Fruit fly (Drosophila melanogaster) whole organism, embryonic: ENCODE data around the gene Eip75B.

Experiments
- Blimp-1 ChIP-seq: fragments of 200-800 bp; sonication (Bioruptor generic); optimal IDR thresholded peaks from 3 replicates; lab custom pipeline; 2018; ENCODE audit warnings: missing biosample characterization, missing genetic modification characterization, mild to moderate bottlenecking, moderate library complexity, missing genetic modification reagents
- CG11247 ChIP-seq: fragments of 200-800 bp; sonication (Bioruptor generic); IDR thresholded peaks from 2 replicates; pipeline ENCODE4 v1.3.6; 2022; ENCODE audit warnings: missing biosample characterization, missing genetic modification characterization
- CG13894 ChIP-seq: fragments of 200-800 bp; sonication (Bioruptor generic); optimal IDR thresholded peaks from 3 replicates; lab custom pipeline; 2018; ENCODE audit warnings: missing biosample characterization, mild to moderate bottlenecking, missing genetic modification characterization, moderate library complexity
- CG14860 ChIP-seq: fragments of 200-800 bp; sonication (Bioruptor generic); IDR thresholded peaks from 3 replicates; pipeline ENCODE4 v1.3.6; 2022; ENCODE audit warnings: missing biosample characterization, missing genetic modification characterization; ENCODE audit not compliant: partially characterized antibody
- CG16815 ChIP-seq: fragments of 200-800 bp; sonication (Bioruptor generic); optimal IDR thresholded peaks from 3 replicates; lab custom pipeline; 2017; ENCODE audit warnings: missing biosample characterization, mild to moderate bottlenecking, missing genetic modification characterization
- CG3065 ChIP-seq: fragments of 200-800 bp; sonication (Bioruptor generic); optimal IDR thresholded peaks from 2 replicates; lab custom pipeline; 2016; ENCODE audit warnings: missing biosample characterization, missing genetic modification characterization
- CG3281 ChIP-seq: fragments of 200-800 bp; sonication (Bioruptor generic); optimal IDR thresholded peaks from 3 replicates; lab custom pipeline; 2017; ENCODE audit warnings: missing biosample characterization, mild to moderate bottlenecking, missing genetic modification characterization
- CG33557 ChIP-seq: fragments of 200-800 bp; sonication (Bioruptor generic); optimal IDR thresholded peaks from 2 replicates; lab custom pipeline; 2019; ENCODE audit warnings: missing biosample characterization, mild to moderate bottlenecking, missing genetic modification characterization, moderate library complexity
- CG42726 ChIP-seq: fragments of 200-800 bp; sonication (Bioruptor generic); IDR thresholded peaks from 2 replicates; pipeline ENCODE4 v1.3.6; 2022; ENCODE audit warnings: missing biosample characterization, missing genetic modification characterization; ENCODE audit not compliant: partially characterized antibody
- CG4617 ChIP-seq: fragments of 200-800 bp; sonication (Bioruptor generic); optimal IDR thresholded peaks from 3 replicates; lab custom pipeline; 2016; ENCODE audit warnings: missing biosample characterization, missing genetic modification characterization, borderline replicate concordance
- CG5245 ChIP-seq: fragments of 200-800 bp; sonication (Bioruptor generic); optimal IDR thresholded peaks from 3 replicates; lab custom pipeline; 2016; ENCODE audit warnings: missing biosample characterization, missing genetic modification characterization
- CG9817 ChIP-seq: fragments of 200-800 bp; sonication (Bioruptor generic); optimal IDR thresholded peaks from 2 replicates; lab custom pipeline; 2018; ENCODE audit warnings: missing biosample characterization, mild to moderate bottlenecking, missing genetic modification characterization, moderate library complexity
- CG9932 ChIP-seq: fragments of 200-800 bp; sonication (Bioruptor generic); IDR thresholded peaks from 2 replicates; pipeline ENCODE4 v1.3.6; 2022; ENCODE audit warnings: missing biosample characterization, missing genetic modification characterization
- CrebB ChIP-seq: fragments of 200-800 bp; sonication (Bioruptor generic); optimal IDR thresholded peaks from 3 replicates; lab custom pipeline; 2018; ENCODE audit warnings: missing biosample characterization, mild to moderate bottlenecking, missing genetic modification characterization
- E2f1 ChIP-seq: fragments of 200-800 bp; sonication (Bioruptor generic); IDR thresholded peaks from 2 replicates; pipeline ENCODE4 v1.3.6; 2022; ENCODE audit warnings: missing biosample characterization, missing genetic modification characterization
- Eip74EF ChIP-seq, 2 experiments: fragments of 200-800 bp in 1 of 2; fragments of >200 bp in 1 of 2; sonication (Bioruptor generic) in 1 of 2; optimal IDR thresholded peaks; 2 replicates each; lab custom pipeline; 2017 to 2019; ENCODE audit warnings: missing biosample characterization in 2 of 2, missing genetic modification characterization in 2 of 2, mild to moderate bottlenecking in 1 of 2, moderate library complexity in 1 of 2
- Fer2 ChIP-seq: fragments of 200-800 bp; sonication (Bioruptor generic); optimal IDR thresholded peaks from 2 replicates; lab custom pipeline; 2018; ENCODE audit warnings: missing biosample characterization, mild to moderate bottlenecking, missing genetic modification characterization, moderate library complexity
- HLH3B ChIP-seq: fragments of 200-800 bp; sonication (Bioruptor generic); IDR thresholded peaks from 2 replicates; pipeline ENCODE4 v1.3.6; 2022; ENCODE audit warnings: missing biosample characterization, missing genetic modification characterization
- Hsf ChIP-seq: fragments of 200-800 bp; sonication (Bioruptor generic); optimal IDR thresholded peaks from 3 replicates; lab custom pipeline; 2016; ENCODE audit warnings: missing biosample characterization, missing genetic modification characterization
- Jarid2 ChIP-seq: fragments of 200-800 bp; sonication (Bioruptor generic); optimal IDR thresholded peaks from 3 replicates; lab custom pipeline; 2017; ENCODE audit warnings: mild to moderate bottlenecking, missing biosample characterization, missing genetic modification reagents, missing genetic modification characterization
- MTF-1 ChIP-seq: fragments of 200-800 bp; sonication (Bioruptor generic); optimal IDR thresholded peaks from 2 replicates; lab custom pipeline; 2018; ENCODE audit warnings: missing biosample characterization, mild to moderate bottlenecking, missing genetic modification characterization, borderline replicate concordance
- Med ChIP-seq: fragments of 200-800 bp; sonication (Bioruptor generic); peaks from one replicate; lab custom pipeline; 2016; ENCODE audit warnings: missing biosample characterization, missing genetic modification characterization, mild to moderate bottlenecking, inconsistent platforms, moderate library complexity
- Meics ChIP-seq: fragments of 200-800 bp; sonication (Bioruptor generic); optimal IDR thresholded peaks from 2 replicates; lab custom pipeline; 2017; ENCODE audit warnings: missing biosample characterization, mild to moderate bottlenecking, missing genetic modification characterization
- NC2α ChIP-seq: fragments of 200-800 bp; sonication (Bioruptor generic); optimal IDR thresholded peaks from 2 replicates; lab custom pipeline; 2016; ENCODE audit warnings: missing biosample characterization, missing genetic modification characterization
- Rfx ChIP-seq: fragments of 200-800 bp; sonication (Bioruptor generic); IDR thresholded peaks from 2 replicates; pipeline ENCODE4 v1.3.6; 2022; ENCODE audit warnings: missing biosample characterization, missing genetic modification characterization
- Sin3A ChIP-seq: fragments of >200 bp; optimal IDR thresholded peaks from 2 replicates; lab custom pipeline; 2018
- Sox100B ChIP-seq: fragments of 200-800 bp; sonication (Bioruptor generic); optimal IDR thresholded peaks from 3 replicates; lab custom pipeline; 2018; ENCODE audit warnings: missing biosample characterization, mild to moderate bottlenecking, missing genetic modification characterization
- Trl ChIP-seq, 3 experiments: fragments of >200 bp in 2 of 3; fragments of 200-800 bp in 1 of 3; sonication (Bioruptor generic) in 1 of 3; optimal IDR thresholded peaks; 2 replicates in 1 of 3; 3 replicates in 2 of 3; lab custom pipeline; 2016 to 2017; ENCODE audit warnings: missing biosample characterization in 1 of 3, missing genetic modification characterization in 1 of 3
- Vsx1 ChIP-seq: fragments of 200-800 bp; sonication (Bioruptor generic); optimal IDR thresholded peaks from 2 replicates; lab custom pipeline; 2017; ENCODE audit warnings: missing biosample characterization, mild to moderate bottlenecking, missing genetic modification characterization, missing genetic modification reagents
- abd-A ChIP-seq: fragments of 200-800 bp; sonication (Bioruptor generic); optimal IDR thresholded peaks from 3 replicates; lab custom pipeline; 2019; ENCODE audit warnings: missing biosample characterization, mild to moderate bottlenecking, missing genetic modification characterization, moderate library complexity
- amos ChIP-seq: fragments of 200-800 bp; sonication (Bioruptor generic); IDR thresholded peaks from 2 replicates; pipeline ENCODE4 v1.3.6; 2022; ENCODE audit warnings: missing biosample characterization, missing genetic modification characterization; ENCODE audit not compliant: partially characterized antibody
- bab2 ChIP-seq: fragments of 200-800 bp; sonication (Bioruptor generic); optimal IDR thresholded peaks from 2 replicates; lab custom pipeline; 2016; ENCODE audit warnings: missing biosample characterization, missing genetic modification characterization
- chn ChIP-seq: fragments of 200-800 bp; sonication (Bioruptor generic); optimal IDR thresholded peaks from 2 replicates; lab custom pipeline; 2016; ENCODE audit warnings: missing biosample characterization, missing genetic modification characterization
- ewg ChIP-seq: fragments of 200-800 bp; sonication (Bioruptor generic); optimal IDR thresholded peaks from 3 replicates; lab custom pipeline; 2017; ENCODE audit warnings: mild to moderate bottlenecking, missing biosample characterization, missing genetic modification reagents, missing genetic modification characterization
- ftz-f1 ChIP-seq: fragments of 200-800 bp; sonication (Bioruptor generic); optimal IDR thresholded peaks from 2 replicates; lab custom pipeline; 2016; ENCODE audit warnings: missing biosample characterization, missing genetic modification characterization
- lab ChIP-seq: fragments of 200-800 bp; sonication (Bioruptor generic); optimal IDR thresholded peaks from 3 replicates; lab custom pipeline; 2017; ENCODE audit warnings: missing biosample characterization, missing genetic modification characterization, mild to moderate bottlenecking, moderate library complexity, missing genetic modification reagents
- pb ChIP-seq: fragments of 200-800 bp; sonication (Bioruptor generic); optimal IDR thresholded peaks from 3 replicates; lab custom pipeline; 2016; ENCODE audit warnings: missing biosample characterization, missing genetic modification characterization
- salm ChIP-seq: fragments of 200-800 bp; sonication (Bioruptor generic); optimal IDR thresholded peaks from 2 replicates; lab custom pipeline; 2018; ENCODE audit warnings: missing biosample characterization, mild to moderate bottlenecking, missing genetic modification characterization
- slp2 ChIP-seq: fragments of 200-800 bp; sonication (Bioruptor generic); optimal IDR thresholded peaks from 2 replicates; lab custom pipeline; 2016; ENCODE audit warnings: missing biosample characterization, missing genetic modification characterization
- toy ChIP-seq: fragments of 200-800 bp; sonication (Bioruptor generic); IDR thresholded peaks from 2 replicates; pipeline ENCODE4 v1.3.6; 2022; ENCODE audit warnings: missing biosample characterization, missing genetic modification characterization
- zfh1 ChIP-seq: fragments of 200-800 bp; sonication (Bioruptor generic); IDR thresholded peaks from 3 replicates; pipeline ENCODE4 v1.3.6; 2022; ENCODE audit warnings: missing biosample characterization, missing genetic modification characterization

Gene Eip75B

dm6 chr3L:17999406-18000101 is 64.9 kb downstream of the Eip75B start (continued):
- peak; percentile 77 for TF ChIP-seq CG5245
- peak; percentile 81 for TF ChIP-seq ewg (GFP tag; lab: Kevin White, UChicago)
- TF ChIP-seq CG11247: peak; percentile 72; the same call in 1 of the 2 replicates
- peak; percentile 79 for TF ChIP-seq ftz-f1
- peak; percentile 70 for TF ChIP-seq CG42726
- TF ChIP-seq lab: peak; percentile 93
- TF ChIP-seq Sin3A (lab: Kevin White, UChicago): no peak
- peak; percentile 91 for TF ChIP-seq CG13894 (tag; lab: Kevin White, UChicago)
- TF ChIP-seq Eip74EF (GFP tag; optimal IDR thresholded peaks at IDR 0.05; lab: Kevin White, UChicago): peak; percentile 29 to 92
- TF ChIP-seq Hsf (GFP tag; lab: Kevin White, UChicago): peak; percentile 92
- peak; percentile 91 for TF ChIP-seq CrebB (tag; lab: Kevin White, UChicago)
- TF ChIP-seq Blimp-1 (GFP tag; lab: Kevin White, UChicago): peak; percentile 91
- TF ChIP-seq chn (GFP tag; lab: Kevin White, UChicago): peak; percentile 89
- TF ChIP-seq NC2α (GFP tag; lab: Kevin White, UChicago): peak; percentile 84
- TF ChIP-seq Jarid2: peak; percentile 96
- TF ChIP-seq Sox100B: peak; percentile 95
- peak; percentile 54; the same call in 1 of the 2 replicates for TF ChIP-seq amos (GFP tag; lab: Robert Waterston, UW)
- TF ChIP-seq salm: peak; percentile 75
- TF ChIP-seq CG3065: peak; percentile 71
- peak; percentile 88 for TF ChIP-seq Rfx (GFP tag; lab: Robert Waterston, UW)
- peak; percentile 83 for TF ChIP-seq CG16815 (GFP tag; lab: Kevin White, UChicago)
- peak; percentile 86 for TF ChIP-seq Fer2 (tag; lab: Kevin White, UChicago)
- TF ChIP-seq Vsx1 (GFP tag; lab: Kevin White, UChicago): peak; percentile 75
- TF ChIP-seq CG3281 (GFP tag; lab: Kevin White, UChicago): peak; percentile 94
- TF ChIP-seq Trl (optimal IDR thresholded peaks at IDR 0.05; lab: Kevin White, UChicago): peak; percentile 76 to 86
- TF ChIP-seq Trl (GFP tag; optimal IDR thresholded peaks at IDR 0.05; lab: Kevin White, UChicago): peak; percentile 89
- TF ChIP-seq toy: no peak
- TF ChIP-seq pb (GFP tag; lab: Kevin White, UChicago): peak; percentile 95
- TF ChIP-seq CG9817 (tag; lab: Kevin White, UChicago): peak; percentile 80

- peak; percentile 55 for TF ChIP-seq Med
- no peak for TF ChIP-seq MTF-1
- no peak for TF ChIP-seq bab2
- TF ChIP-seq slp2 (GFP tag; lab: Kevin White, UChicago): no peak
- 0 out of 2 replicates have a peak, but pooled peaks have one; percentile 20 for TF ChIP-seq Rfx (GFP tag; lab: Robert Waterston, UW)
Observed at dm6 chr3L:17997495-17997894, 67.0 kb downstream of the Eip75B start.

dm6 chr3L:17996950-17997349 is 67.5 kb downstream of the Eip75B start:
- no peak for TF ChIP-seq HLH3B (GFP tag; lab: Robert Waterston, UW)
- no peak for TF ChIP-seq CG9932
- no peak for TF ChIP-seq CG4617 (GFP tag; lab: Kevin White, UChicago)
- TF ChIP-seq E2f1 (GFP tag; lab: Robert Waterston, UW): no peak
- TF ChIP-seq pb (GFP tag; lab: Kevin White, UChicago): no peak
- no peak for TF ChIP-seq zfh1 (GFP tag; lab: Robert Waterston, UW)
- no peak for TF ChIP-seq abd-A (tag; lab: Kevin White, UChicago)
- no peak for TF ChIP-seq Meics (GFP tag; lab: Kevin White, UChicago)
- no peak for TF ChIP-seq CG33557
- TF ChIP-seq CG14860 (GFP tag; lab: Robert Waterston, UW): no peak
- TF ChIP-seq, all 482 proteins: peak for 0
